Fruit fly (Drosophila melanogaster): ENCODE results near the gene Vps15.

DNA sequence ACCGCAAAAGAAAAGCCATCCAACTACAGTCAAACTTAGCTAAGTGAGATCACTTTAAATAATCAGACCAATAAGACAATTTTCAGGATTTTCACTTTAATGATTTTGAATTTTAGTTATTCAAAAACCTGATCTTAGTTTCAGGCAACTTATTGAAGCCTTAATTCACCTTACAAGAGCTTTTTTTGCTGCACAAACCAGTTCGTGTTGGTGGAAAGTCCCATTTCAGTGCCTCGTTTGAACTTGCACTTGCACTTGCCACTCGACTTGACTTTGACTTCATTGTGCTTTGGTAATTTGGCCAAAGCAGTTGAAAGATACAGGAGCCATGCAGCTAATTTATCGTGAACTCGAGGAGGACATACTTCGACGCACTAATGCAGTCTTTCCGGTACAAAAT is 5.9 kb upstream of the Vps15 start, which contains the start of gene St2:
- no peak for TF ChIP-seq Dll (optimal IDR thresholded peaks at IDR 0.05)
- no peak for TF ChIP-seq CG8478 (optimal IDR thresholded peaks at IDR 0.05)

Measured in whole organism.